Worm (Caenorhabditis elegans) whole organism, young adult: ENCODE results near the gene xrn-1.

Experiments used
- F49E8.2 ChIP-seq: sonication (generic microtip); optimal IDR thresholded peaks from 3 replicates; lab custom pipeline; 2017; ENCODE audit warnings: missing genetic modification characterization, mild to moderate bottlenecking, missing compliant biosample characterization, antibody characterized with exemption, moderate library complexity; ENCODE audit not compliant: insufficient read depth
- akir-1 ChIP-seq: fragments of 200-800 bp; sonication (Bioruptor generic); optimal IDR thresholded peaks from 2 replicates; lab custom pipeline; 2018; ENCODE audit warnings: mild to moderate bottlenecking, missing genetic modification characterization, moderate library complexity, missing compliant biosample characterization
- ccch-3 ChIP-seq: fragments of 200-800 bp; sonication (Bioruptor generic); optimal IDR thresholded peaks from 2 replicates; lab custom pipeline; 2018; ENCODE audit warnings: mild to moderate bottlenecking, missing genetic modification characterization, missing compliant biosample characterization

DNA sequence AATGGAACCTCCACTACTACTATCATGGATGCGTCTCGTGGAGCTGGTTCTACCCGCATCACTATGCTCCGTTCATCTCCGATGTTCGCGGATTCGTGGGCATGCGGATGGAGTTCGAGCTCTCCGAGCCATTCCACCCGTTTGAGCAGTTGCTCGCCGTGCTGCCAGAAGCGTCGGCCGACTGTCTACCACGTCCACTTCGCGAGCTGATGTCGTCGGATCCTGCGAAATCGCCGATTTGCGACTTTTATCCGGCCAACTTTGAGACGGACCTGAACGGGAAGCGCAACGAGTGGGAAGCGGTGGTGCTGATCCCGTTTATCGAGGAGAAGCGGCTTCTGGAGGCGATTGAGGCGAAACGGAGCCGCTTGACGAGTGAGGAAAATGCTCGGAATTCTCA, 9.1 kb downstream of the xrn-1 start:
- no peak for TF ChIP-seq ccch-3 (GFP tag; lab: Kevin White, UChicago)
- no peak for TF ChIP-seq F49E8.2 (tag; lab: Kevin White, UChicago)
- no peak for TF ChIP-seq akir-1 (GFP tag; lab: Kevin White, UChicago)
